Worm (Caenorhabditis elegans): ENCODE data around the gene Y116A8B.4.

DNA sequence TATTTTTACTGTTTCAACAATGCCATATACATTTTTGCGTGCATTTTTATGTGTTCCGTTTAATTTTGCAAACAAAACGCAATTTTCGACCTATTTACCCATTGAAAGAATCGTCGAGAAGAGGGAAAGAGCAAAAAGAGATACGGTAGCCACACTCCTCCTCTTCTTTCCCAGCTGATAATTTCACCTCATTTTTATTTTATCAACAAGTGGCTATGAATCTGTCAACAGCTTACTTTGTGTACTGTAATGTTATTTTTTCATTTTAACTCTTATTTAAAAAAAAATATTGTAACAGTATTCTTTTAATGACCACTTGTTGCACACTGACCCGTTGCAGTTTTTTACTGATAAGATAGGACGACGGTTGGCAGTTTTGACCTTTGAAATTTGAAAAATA lies 48.6 kb upstream of the Y116A8B.4 start:
- no peak for TF ChIP-seq ceh-82 (tag; optimal IDR thresholded peaks at IDR 0.05)
- no peak for TF ChIP-seq unc-130 (tag; optimal IDR thresholded peaks at IDR 0.05)
- no peak for TF ChIP-seq vab-15 (tag; optimal IDR thresholded peaks at IDR 0.05)

All from whole organism, L1 larva.